Worm (Caenorhabditis elegans) whole organism, young adult: Measurements from ENCODE around the gene K11D12.7.

Source experiments
- K11D2.4 ChIP-seq: fragments of 200-800 bp; sonication (Bioruptor generic); IDR thresholded peaks from 2 replicates; pipeline ENCODE4 v1.3.6; 2022; ENCODE audit warnings: missing genetic modification reagents, missing genetic modification characterization, missing compliant biosample characterization
- ZK185.1 ChIP-seq: sonication (generic microtip); optimal IDR thresholded peaks from 2 replicates; lab custom pipeline; 2016; ENCODE audit warnings: mild to moderate bottlenecking, missing genetic modification characterization, missing compliant biosample characterization; ENCODE audit not compliant: poor library complexity, severe bottlenecking
- ama-1 ChIP-seq, 3 experiments: fragments of 150-350 bp in 1 of 3; sonication (generic microtip) in 2 of 3; optimal IDR thresholded peaks; 2 replicates each; lab custom pipeline; 2014 to 2018; ENCODE audit warnings: missing biosample characterization in 2 of 3, missing genetic modification characterization in 2 of 3, missing genetic modification reagents in 2 of 3
- ceh-58 ChIP-seq: fragments of 200-800 bp; sonication (Bioruptor generic); IDR thresholded peaks from 2 replicates; pipeline ENCODE4 v1.3.6; 2022; ENCODE audit warnings: missing genetic modification characterization, missing compliant biosample characterization
- hrde-1 ChIP-seq: sonication (generic microtip); optimal IDR thresholded peaks from 2 replicates; lab custom pipeline; 2016; ENCODE audit warnings: missing genetic modification characterization, mild to moderate bottlenecking, missing compliant biosample characterization, moderate library complexity, missing genotype, missing genetic modification reagents, borderline replicate concordance
- lag-1 ChIP-seq: fragments of 200-800 bp; sonication (Bioruptor generic); IDR thresholded peaks from 2 replicates; pipeline ENCODE4 v1.3.6; 2022; ENCODE audit warnings: missing genetic modification reagents, missing genetic modification characterization, missing compliant biosample characterization
- lin-35 ChIP-seq, 3 experiments: fragments of 150-350 bp in 2 of 3; sonication (generic microtip) in 1 of 3; optimal IDR thresholded peaks; 2 replicates each; lab custom pipeline; 2014 to 2018; ENCODE audit warnings: missing biosample characterization in 3 of 3, missing genetic modification characterization in 3 of 3, missing genetic modification reagents in 3 of 3
- madf-6 ChIP-seq: fragments of 200-800 bp; sonication (Bioruptor generic); IDR thresholded peaks from 2 replicates; pipeline ENCODE4 v1.3.6; 2022; ENCODE audit warnings: missing genetic modification reagents, missing genetic modification characterization, missing compliant biosample characterization
- pha-4 ChIP-seq: fragments of 150-350 bp; sonication (generic microtip); optimal IDR thresholded peaks from 2 replicates; lab custom pipeline; 2014; ENCODE audit warnings: missing biosample characterization, missing genetic modification reagents, missing genetic modification characterization
- snpc-1.3 ChIP-seq: sonication (generic microtip); optimal IDR thresholded peaks from 2 replicates; lab custom pipeline; 2017; ENCODE audit warnings: missing genetic modification characterization, mild to moderate bottlenecking, missing compliant biosample characterization, antibody characterized with exemption, moderate library complexity, missing genotype, missing genetic modification reagents; ENCODE audit not compliant: insufficient read depth
- snpc-4 ChIP-seq, 5 experiments: fragments of 150-350 bp in 1 of 5; sonication (generic microtip) in 4 of 5; optimal IDR thresholded peaks; 2 replicates each; lab custom pipeline; 2014 to 2018; ENCODE audit warnings: missing genetic modification characterization in 5 of 5, missing biosample characterization in 3 of 5, antibody characterized with exemption in 2 of 5, mild to moderate bottlenecking in 2 of 5, missing compliant biosample characterization in 2 of 5, missing genotype in 2 of 5, moderate library complexity in 2 of 5, missing genetic modification reagents in 1 of 5

DNA sequence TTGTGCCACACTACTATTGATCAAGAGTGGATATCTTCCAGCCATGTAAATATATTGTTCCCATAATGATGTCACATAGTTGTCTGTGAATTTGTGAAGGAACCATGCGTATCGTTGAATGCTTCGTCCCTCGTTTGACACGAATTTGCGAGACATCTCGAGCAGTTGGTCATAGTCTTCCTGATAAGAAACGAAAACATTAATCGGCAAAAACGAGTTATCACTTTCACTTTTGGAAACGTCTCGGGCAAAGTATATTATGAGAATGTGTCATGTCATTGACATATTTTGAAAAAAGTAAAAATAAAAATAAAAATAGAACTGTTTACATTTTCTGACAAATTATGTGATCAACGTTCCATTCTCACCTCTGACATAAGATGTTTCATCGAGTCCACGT, 9.8 kb downstream of the K11D12.7 start:
- no peak for TF ChIP-seq ama-1 (optimal IDR thresholded peaks at IDR 0.05; lab: Kevin White, UChicago)
- no peak for TF ChIP-seq ama-1 (GFP tag; optimal IDR thresholded peaks at IDR 0.05; lab: Kevin White, UChicago)
- TF ChIP-seq hrde-1 (tag; lab: Kevin White, UChicago), result no peak
- no peak for TF ChIP-seq snpc-4 (GFP tag; optimal IDR thresholded peaks at IDR 0.05; lab: Kevin White, UChicago)
- TF ChIP-seq snpc-4 (tag; optimal IDR thresholded peaks at IDR 0.05; lab: Kevin White, UChicago), result no peak
- no peak for TF ChIP-seq lin-35 (GFP tag; optimal IDR thresholded peaks at IDR 0.05; lab: Kevin White, UChicago)
- TF ChIP-seq pha-4 (tag; lab: Kevin White, UChicago), result no peak
- TF ChIP-seq K11D2.4 (GFP tag; lab: Robert Waterston, UW), result no peak
- no peak for TF ChIP-seq ceh-58 (GFP tag; lab: Robert Waterston, UW)
- no peak for TF ChIP-seq snpc-1.3 (tag; lab: Kevin White, UChicago)
- TF ChIP-seq ZK185.1, result no peak
- TF ChIP-seq madf-6 (GFP tag; lab: Robert Waterston, UW), result no peak
- TF ChIP-seq lag-1 (GFP tag; lab: Robert Waterston, UW), result no peak
